Fruit fly (Drosophila melanogaster) whole organism, prepupa: ENCODE data around the gene Srx.

Experiments
- Blimp-1 ChIP-seq: fragments of 200-800 bp; sonication (Bioruptor generic); optimal IDR thresholded peaks from 3 replicates; lab custom pipeline; 2017; ENCODE audit warnings: missing biosample characterization, missing genetic modification characterization, mild to moderate bottlenecking, moderate library complexity, missing genetic modification reagents
- CG10631 ChIP-seq: fragments of 200-800 bp; sonication (Bioruptor generic); optimal IDR thresholded peaks from 2 replicates; lab custom pipeline; 2016; ENCODE audit warnings: missing biosample characterization, missing genetic modification characterization
- CG10669 ChIP-seq: fragments of 200-800 bp; sonication (Bioruptor generic); optimal IDR thresholded peaks from 3 replicates; lab custom pipeline; 2018; ENCODE audit warnings: missing biosample characterization, mild to moderate bottlenecking, missing genetic modification characterization, moderate library complexity
- CG11294 ChIP-seq: fragments of 200-800 bp; sonication (Bioruptor generic); IDR thresholded peaks from 2 replicates; pipeline ENCODE4 v1.3.6; 2022; ENCODE audit warnings: missing biosample characterization, missing genetic modification characterization
- CG11762 ChIP-seq: fragments of 200-800 bp; sonication (Bioruptor generic); optimal IDR thresholded peaks from 3 replicates; lab custom pipeline; 2016; ENCODE audit warnings: missing biosample characterization, missing genetic modification characterization; ENCODE audit not compliant: insufficient read depth
- CG11902 ChIP-seq: fragments of 200-800 bp; sonication (Bioruptor generic); optimal IDR thresholded peaks from 3 replicates; lab custom pipeline; 2016; ENCODE audit warnings: missing biosample characterization, missing genetic modification characterization
- CG15336 ChIP-seq: fragments of 200-800 bp; sonication (Bioruptor generic); IDR thresholded peaks from 2 replicates; pipeline ENCODE4 v1.3.6; 2022; ENCODE audit warnings: missing biosample characterization, missing genetic modification characterization
- CG16779 ChIP-seq: fragments of 200-800 bp; sonication (Bioruptor generic); optimal IDR thresholded peaks from 3 replicates; lab custom pipeline; 2017; ENCODE audit warnings: missing biosample characterization, mild to moderate bottlenecking, missing genetic modification characterization
- CG3032 ChIP-seq: fragments of 200-800 bp; optimal IDR thresholded peaks from 2 replicates; lab custom pipeline; 2019; ENCODE audit warnings: missing biosample characterization, mild to moderate bottlenecking, missing genetic modification characterization, moderate library complexity
- CG32006 ChIP-seq: fragments of 200-800 bp; sonication (Bioruptor generic); optimal IDR thresholded peaks from 3 replicates; lab custom pipeline; 2017; ENCODE audit warnings: missing biosample characterization, mild to moderate bottlenecking, missing genetic modification characterization
- CG34406 ChIP-seq: fragments of 200-800 bp; sonication (Bioruptor generic); optimal IDR thresholded peaks from 3 replicates; lab custom pipeline; 2016; ENCODE audit warnings: missing biosample characterization, missing genetic modification characterization
- CG3919 ChIP-seq: fragments of 200-800 bp; sonication (Bioruptor generic); optimal IDR thresholded peaks from 3 replicates; lab custom pipeline; 2016; ENCODE audit warnings: missing biosample characterization, missing genetic modification characterization
- CG4318 ChIP-seq: fragments of 200-800 bp; sonication (Bioruptor generic); optimal IDR thresholded peaks from 3 replicates; lab custom pipeline; 2017; ENCODE audit warnings: missing biosample characterization, mild to moderate bottlenecking, missing genetic modification characterization
- CG6163 ChIP-seq: fragments of 200-800 bp; sonication (Bioruptor generic); IDR thresholded peaks from 3 replicates; pipeline ENCODE4 v1.3.6; 2022; ENCODE audit warnings: missing biosample characterization, missing genetic modification characterization
- CG6792 ChIP-seq: fragments of 200-800 bp; sonication (Bioruptor generic); optimal IDR thresholded peaks from 3 replicates; lab custom pipeline; 2016; ENCODE audit warnings: missing biosample characterization, missing genetic modification characterization
- CG6854 ChIP-seq: fragments of 200-800 bp; sonication (Bioruptor generic); optimal IDR thresholded peaks from 2 replicates; lab custom pipeline; 2017; ENCODE audit warnings: missing biosample characterization, mild to moderate bottlenecking, missing genetic modification characterization
- CG8119 ChIP-seq: fragments of 200-800 bp; sonication (Bioruptor generic); IDR thresholded peaks from 3 replicates; pipeline ENCODE4 v1.3.6; 2022; ENCODE audit warnings: missing biosample characterization, missing genetic modification characterization
- CG8319 ChIP-seq: fragments of 200-800 bp; sonication (Bioruptor generic); optimal IDR thresholded peaks from 3 replicates; lab custom pipeline; 2016; ENCODE audit warnings: missing biosample characterization, missing genetic modification characterization
- CG8632 ChIP-seq: fragments of 200-800 bp; sonication (Bioruptor generic); optimal IDR thresholded peaks from 3 replicates; lab custom pipeline; 2016; ENCODE audit warnings: missing biosample characterization, missing genetic modification characterization
- CG9139 ChIP-seq: fragments of 200-800 bp; sonication (Bioruptor generic); optimal IDR thresholded peaks from 3 replicates; lab custom pipeline; 2017; ENCODE audit warnings: missing biosample characterization, mild to moderate bottlenecking, missing genetic modification characterization
- Eip75B ChIP-seq: fragments of 200-800 bp; sonication (Bioruptor generic); optimal IDR thresholded peaks from 3 replicates; lab custom pipeline; 2016; ENCODE audit warnings: missing biosample characterization, missing genetic modification characterization
- Eip78C ChIP-seq: fragments of 200-800 bp; sonication (Bioruptor generic); peaks from one replicate; lab custom pipeline; 2016; ENCODE audit warnings: missing biosample characterization, missing genetic modification characterization
- Eip93F ChIP-seq: fragments of 200-800 bp; sonication (Bioruptor generic); optimal IDR thresholded peaks from 2 replicates; lab custom pipeline; 2016; ENCODE audit warnings: missing biosample characterization, mild to moderate bottlenecking, missing genetic modification characterization
- Ets21C ChIP-seq: fragments of 200-800 bp; sonication (Bioruptor generic); optimal IDR thresholded peaks from 3 replicates; lab custom pipeline; 2016; ENCODE audit warnings: missing biosample characterization, missing genetic modification characterization
- Hr38 ChIP-seq: sonication (Bioruptor generic); optimal IDR thresholded peaks from 2 replicates; lab custom pipeline; 2016; ENCODE audit warnings: missing biosample characterization, missing genetic modification characterization
- Hr4 ChIP-seq: fragments of 200-800 bp; sonication (Bioruptor generic); optimal IDR thresholded peaks from 3 replicates; lab custom pipeline; 2016; ENCODE audit warnings: missing biosample characterization, missing genetic modification characterization
- Lpt ChIP-seq: fragments of 200-800 bp; sonication (Bioruptor generic); optimal IDR thresholded peaks from 3 replicates; lab custom pipeline; 2016; ENCODE audit warnings: missing biosample characterization, missing genetic modification characterization
- Met ChIP-seq: fragments of 200-800 bp; sonication (Bioruptor generic); optimal IDR thresholded peaks from 3 replicates; lab custom pipeline; 2016; ENCODE audit warnings: missing biosample characterization, missing genetic modification characterization
- OdsH ChIP-seq: fragments of 200-800 bp; sonication (Bioruptor generic); optimal IDR thresholded peaks from 3 replicates; lab custom pipeline; 2016; ENCODE audit warnings: missing biosample characterization, missing genetic modification characterization
- Sox102F ChIP-seq: fragments of 200-800 bp; sonication (Bioruptor generic); optimal IDR thresholded peaks from 2 replicates; lab custom pipeline; 2016; ENCODE audit warnings: missing biosample characterization, mild to moderate bottlenecking, missing genetic modification characterization
- Sox14 ChIP-seq: fragments of 200-800 bp; sonication (Bioruptor generic); optimal IDR thresholded peaks from 3 replicates; lab custom pipeline; 2016; ENCODE audit warnings: missing biosample characterization, missing genetic modification characterization
- Sox15 ChIP-seq: fragments of 200-800 bp; sonication (Bioruptor generic); optimal IDR thresholded peaks from 3 replicates; lab custom pipeline; 2016; ENCODE audit warnings: missing biosample characterization, missing genetic modification characterization
- achi ChIP-seq: fragments of 200-800 bp; sonication (Bioruptor generic); optimal IDR thresholded peaks from 3 replicates; lab custom pipeline; 2016; ENCODE audit warnings: missing biosample characterization, missing genetic modification characterization
- acj6 ChIP-seq: fragments of 200-800 bp; sonication (Bioruptor generic); optimal IDR thresholded peaks from 3 replicates; lab custom pipeline; 2016; ENCODE audit warnings: missing biosample characterization, missing genetic modification characterization
- cyc ChIP-seq: fragments of 200-800 bp; sonication (Bioruptor generic); optimal IDR thresholded peaks from 3 replicates; lab custom pipeline; 2016; ENCODE audit warnings: missing biosample characterization, missing genetic modification characterization
- dac ChIP-seq: fragments of 200-800 bp; sonication (Bioruptor generic); optimal IDR thresholded peaks from 2 replicates; lab custom pipeline; 2017; ENCODE audit warnings: missing biosample characterization, mild to moderate bottlenecking, missing genetic modification characterization
- eg ChIP-seq: fragments of 200-800 bp; sonication (Bioruptor generic); IDR thresholded peaks from 3 replicates; pipeline ENCODE4 v1.3.6; 2022; ENCODE audit warnings: missing biosample characterization, missing genetic modification characterization
- esn ChIP-seq: fragments of 200-800 bp; sonication (Bioruptor generic); optimal IDR thresholded peaks from 2 replicates; lab custom pipeline; 2016; ENCODE audit warnings: missing biosample characterization, mild to moderate bottlenecking, missing genetic modification characterization, moderate library complexity
- fd59A ChIP-seq: fragments of 200-800 bp; sonication (Bioruptor generic); optimal IDR thresholded peaks from 2 replicates; lab custom pipeline; 2017; ENCODE audit warnings: missing biosample characterization, mild to moderate bottlenecking, missing genetic modification characterization, missing genetic modification reagents
- fkh ChIP-seq: fragments of 200-800 bp; sonication (Bioruptor generic); optimal IDR thresholded peaks from 3 replicates; lab custom pipeline; 2017; ENCODE audit warnings: missing biosample characterization, mild to moderate bottlenecking, missing genetic modification characterization, moderate library complexity
- lz ChIP-seq: fragments of 200-800 bp; sonication (Bioruptor generic); optimal IDR thresholded peaks from 3 replicates; lab custom pipeline; 2016; ENCODE audit warnings: missing biosample characterization, missing genetic modification characterization
- ss ChIP-seq, 2 experiments: fragments of 200-800 bp; sonication (Bioruptor generic); optimal IDR thresholded peaks; 2 replicates in 1 of 2; 3 replicates in 1 of 2; lab custom pipeline; 2017 to 2018; ENCODE audit warnings: mild to moderate bottlenecking in 2 of 2, missing biosample characterization in 2 of 2, missing genetic modification characterization in 2 of 2, moderate library complexity in 1 of 2
- svp ChIP-seq: fragments of 200-800 bp; sonication (Bioruptor generic); peaks from one replicate; lab custom pipeline; 2016; ENCODE audit warnings: missing biosample characterization, missing genetic modification characterization
- vri ChIP-seq: fragments of 200-800 bp; sonication (Bioruptor generic); optimal IDR thresholded peaks from 3 replicates; lab custom pipeline; 2016; ENCODE audit warnings: missing biosample characterization, mild to moderate bottlenecking, missing genetic modification characterization

Srx gene

DNA sequence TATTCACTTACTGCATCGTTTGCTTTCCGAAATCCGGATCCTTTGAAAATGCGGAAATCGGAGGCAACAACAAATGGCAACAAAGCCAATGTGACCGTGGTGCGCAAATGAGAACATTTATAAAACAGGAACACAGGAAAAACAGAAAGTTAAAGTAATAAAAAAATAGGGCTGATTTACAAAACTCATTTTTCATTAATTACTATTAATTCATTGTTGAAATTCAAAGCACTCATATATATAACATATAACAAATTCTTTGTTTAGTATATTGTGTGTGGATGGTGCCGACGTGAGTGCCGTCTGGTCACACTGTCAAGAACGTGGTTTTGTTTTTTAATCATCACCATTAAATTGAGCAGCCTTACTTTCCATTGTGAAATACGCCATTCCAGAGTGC is 3.9 kb downstream of the Srx start, which contains the start of the genes Arp8 and CG6769 (continued):
- TF ChIP-seq CG8319 (GFP tag; lab: Kevin White, UChicago), result no peak
- no peak for TF ChIP-seq CG6163
- TF ChIP-seq CG6854, result no peak
- no peak for TF ChIP-seq CG6792 (GFP tag; lab: Kevin White, UChicago)
- no peak for TF ChIP-seq CG11902
- no peak for TF ChIP-seq cyc (GFP tag; lab: Kevin White, UChicago)
- no peak for TF ChIP-seq CG11294 (GFP tag; lab: Robert Waterston, UW)
- no peak for TF ChIP-seq vri (GFP tag; lab: Kevin White, UChicago)
- TF ChIP-seq acj6 (GFP tag; lab: Kevin White, UChicago), result no peak
- peak; percentile 46 for TF ChIP-seq svp (GFP tag; lab: Kevin White, UChicago)
- no peak for TF ChIP-seq CG10631 (GFP tag; lab: Kevin White, UChicago)
- no peak for TF ChIP-seq Ets21C
- TF ChIP-seq CG34406 (GFP tag; lab: Kevin White, UChicago), result no peak
- no peak for TF ChIP-seq Hr38
- no peak for TF ChIP-seq CG8119 (GFP tag; lab: Robert Waterston, UW)
- TF ChIP-seq CG4318 (GFP tag; lab: Kevin White, UChicago), result no peak
- TF ChIP-seq dac (GFP tag; lab: Kevin White, UChicago), result no peak

DNA sequence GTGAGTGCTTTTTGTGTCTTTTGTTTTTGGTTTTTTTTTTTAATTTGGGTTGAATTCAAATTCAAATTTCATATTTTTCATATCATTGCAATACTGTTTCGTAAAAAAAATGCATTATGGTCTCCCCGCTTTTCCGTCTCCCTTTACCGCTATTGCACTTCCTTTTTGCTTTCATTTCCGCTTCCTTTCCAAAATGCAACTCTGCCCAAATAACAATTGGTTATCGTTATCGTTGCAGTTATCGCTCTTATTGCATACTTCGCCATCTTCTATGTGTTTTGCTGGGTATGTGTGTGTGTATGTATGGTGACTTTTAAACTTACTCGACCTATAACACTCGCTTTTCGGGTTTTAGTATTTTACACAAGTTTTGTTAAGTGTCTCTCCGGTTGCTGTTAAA is 8.3 kb downstream of the Srx start:
- TF ChIP-seq Ets21C (no peak), CG11762 (GFP tag; lab: Kevin White, UChicago) (no peak), Eip78C (GFP tag; lab: Kevin White, UChicago) (peak; percentile 27), Met (no peak), esn (GFP tag; lab: Kevin White, UChicago) (peak; percentile 32), CG10669 (GFP tag; lab: Kevin White, UChicago) (no peak), Sox102F (GFP tag; lab: Kevin White, UChicago) (peak; percentile 18), CG16779 (tag; lab: Kevin White, UChicago) (no peak)

DNA sequence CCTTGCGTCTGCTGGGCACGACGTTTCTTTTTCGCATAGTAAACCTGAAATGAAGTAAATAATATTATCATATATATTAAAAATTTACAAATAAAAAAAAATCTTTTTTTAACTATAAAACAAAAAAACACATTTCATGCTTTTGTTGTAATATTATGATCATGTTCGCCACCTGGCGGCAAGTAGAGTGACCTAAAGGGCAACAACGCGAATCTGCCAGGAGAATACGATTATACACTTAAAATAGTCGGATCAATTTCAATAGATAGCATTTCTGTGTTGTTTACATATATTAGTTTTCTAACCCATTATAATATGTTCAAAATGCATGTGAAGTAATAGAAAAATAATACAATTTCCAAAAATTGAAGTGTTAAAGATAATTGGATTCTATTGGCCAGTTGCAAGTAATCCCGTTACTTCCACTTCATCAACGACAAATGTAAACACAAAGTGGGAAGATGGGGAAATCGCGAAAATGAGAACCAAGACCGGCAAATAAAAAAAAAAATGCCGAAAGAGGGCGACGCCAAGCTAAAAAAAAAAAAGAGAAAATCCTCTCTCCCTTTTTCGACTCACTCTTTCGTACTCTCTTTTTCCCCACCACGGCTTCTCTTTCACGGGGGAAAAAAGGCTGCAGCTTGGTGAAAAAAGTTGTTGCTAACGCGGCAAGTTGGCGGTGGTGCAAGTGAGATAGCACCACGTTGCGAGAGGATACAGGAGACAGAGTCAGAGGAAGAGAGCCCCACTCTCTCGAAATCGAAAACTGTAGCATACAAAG is 14.0 kb downstream of the Srx start:
- no peak for TF ChIP-seq Blimp-1 (GFP tag; lab: Kevin White, UChicago)
- no peak for TF ChIP-seq cyc (GFP tag; lab: Kevin White, UChicago)
- TF ChIP-seq Eip93F (GFP tag; lab: Kevin White, UChicago), result no peak
- TF ChIP-seq CG6163, result peak; percentile 43; the same call in 2 of the 3 replicates
- TF ChIP-seq CG10631 (GFP tag; lab: Kevin White, UChicago), result no peak
- no peak for TF ChIP-seq CG10669 (GFP tag; lab: Kevin White, UChicago)
- peak; percentile 24 for TF ChIP-seq Lpt (GFP tag; lab: Kevin White, UChicago)
- TF ChIP-seq achi (GFP tag; lab: Kevin White, UChicago), result no peak
- no peak for TF ChIP-seq Ets21C
- no peak for TF ChIP-seq CG3919 (GFP tag; lab: Kevin White, UChicago)
- TF ChIP-seq CG16779 (tag; lab: Kevin White, UChicago), result no peak
- TF ChIP-seq CG3032, result no peak
- no peak for TF ChIP-seq CG9139 (GFP tag; lab: Kevin White, UChicago)
- TF ChIP-seq CG8119 (GFP tag; lab: Robert Waterston, UW), result 0 out of 3 replicates have a peak, but pooled peaks have one; percentile 34
- TF ChIP-seq OdsH, result no peak
- TF ChIP-seq dac (GFP tag; lab: Kevin White, UChicago), result no peak
- TF ChIP-seq CG15336, result peak; percentile 37; the same call in 1 of the 2 replicates
- TF ChIP-seq eg (GFP tag; lab: Robert Waterston, UW), result 0 out of 3 replicates have a peak, but pooled peaks have one; percentile 23
- TF ChIP-seq CG32006 (GFP tag; lab: Kevin White, UChicago), result no peak
- no peak for TF ChIP-seq CG11902
- TF ChIP-seq Hr38, result no peak
- peak; percentile 4 for TF ChIP-seq Hr4 (GFP tag; lab: Kevin White, UChicago)
- TF ChIP-seq Sox14 (GFP tag; lab: Kevin White, UChicago), result no peak
- no peak for TF ChIP-seq acj6 (GFP tag; lab: Kevin White, UChicago)
- TF ChIP-seq CG8319 (GFP tag; lab: Kevin White, UChicago), result no peak
- peak; percentile 12 for TF ChIP-seq Eip75B (GFP tag; lab: Kevin White, UChicago)
- TF ChIP-seq CG34406 (GFP tag; lab: Kevin White, UChicago), result no peak
- TF ChIP-seq CG8632 (GFP tag; lab: Kevin White, UChicago), result no peak
- TF ChIP-seq esn (GFP tag; lab: Kevin White, UChicago), result no peak
- TF ChIP-seq Sox15 (GFP tag; lab: Kevin White, UChicago), result no peak
- TF ChIP-seq lz (GFP tag; lab: Kevin White, UChicago), result no peak
- no peak for TF ChIP-seq ss (GFP tag; optimal IDR thresholded peaks at IDR 0.05; lab: Kevin White, UChicago)
- no peak for TF ChIP-seq fkh (GFP tag; lab: Kevin White, UChicago)
- peak; percentile 54 for TF ChIP-seq Eip78C (GFP tag; lab: Kevin White, UChicago)
- TF ChIP-seq svp (GFP tag; lab: Kevin White, UChicago), result peak; percentile 47
- TF ChIP-seq CG6854, result peak; percentile 6
- no peak for TF ChIP-seq fd59A (GFP tag; lab: Kevin White, UChicago)
